Worm (Caenorhabditis elegans): Measurements from ENCODE around the gene C56C10.9.

The C56C10.9 gene

DNA sequence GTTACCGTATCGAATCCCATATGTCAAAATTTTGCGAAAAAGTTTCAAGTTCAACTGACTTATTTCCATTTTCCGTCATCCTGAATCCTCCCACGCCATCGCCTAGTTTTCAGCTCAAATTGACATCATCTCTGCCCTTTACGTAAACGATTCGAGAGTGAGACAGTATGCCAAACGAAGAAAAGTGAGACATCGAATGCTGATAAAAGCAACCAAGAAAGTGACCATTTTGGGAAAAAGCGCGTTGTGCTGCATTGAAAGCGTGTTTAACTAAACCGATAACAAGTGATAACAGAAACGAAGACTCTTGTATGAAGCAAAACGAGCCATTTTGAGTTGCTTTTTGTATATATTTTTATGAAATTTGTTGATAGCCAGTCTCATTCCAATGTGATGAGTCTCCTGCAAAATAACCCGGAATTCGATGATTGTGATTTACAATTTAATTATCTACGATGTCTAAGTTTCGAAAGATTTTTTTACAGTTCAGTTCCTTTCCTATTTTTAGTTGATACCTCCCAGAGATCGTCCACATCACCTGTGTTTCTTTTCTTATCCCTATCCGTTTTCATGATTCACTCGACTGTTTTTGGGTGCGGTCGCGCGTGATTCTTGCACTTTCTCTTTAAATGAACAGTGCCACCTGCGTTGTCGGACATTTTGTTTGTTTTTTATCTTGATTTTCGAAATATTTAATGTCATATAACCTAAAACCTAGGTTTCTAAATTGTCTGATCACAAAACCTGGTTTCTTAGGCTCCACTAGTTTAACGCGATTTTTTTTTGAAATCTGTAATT lies 23.3 kb upstream of the C56C10.9 start:
- TF ChIP-seq pqm-1 (tag; optimal IDR thresholded peaks at IDR 0.05) (peak; percentile 90), pha-4 (tag; optimal IDR thresholded peaks at IDR 0.05) (peak; percentile 36), sea-2 (GFP tag; optimal IDR thresholded peaks at IDR 0.05) (no peak), aly-2 (tag; optimal IDR thresholded peaks at IDR 0.05) (no peak), skn-1 (tag; optimal IDR thresholded peaks at IDR 0.05) (peak; percentile 50), fkh-2 (tag; optimal IDR thresholded peaks at IDR 0.05) (no peak), elt-2 (tag; optimal IDR thresholded peaks at IDR 0.05) (peak; percentile 93)

- TF ChIP-seq elt-2 (tag; optimal IDR thresholded peaks at IDR 0.05) (peak; percentile 72), pqm-1 (tag; optimal IDR thresholded peaks at IDR 0.05) (peak; percentile 23), tbx-2 (tag; optimal IDR thresholded peaks at IDR 0.05) (no peak)
Observed at ce11 chrII:6614500-6614899, 22.3 kb upstream of the C56C10.9 start.

- TF ChIP-seq R02D3.7 (tag; optimal IDR thresholded peaks at IDR 0.05) (no peak), pqm-1 (tag; optimal IDR thresholded peaks at IDR 0.05) (peak; percentile 67), elt-2 (tag; optimal IDR thresholded peaks at IDR 0.05) (peak; percentile 84), pha-4 (tag; optimal IDR thresholded peaks at IDR 0.05) (peak; percentile 24), mdl-1 (tag; optimal IDR thresholded peaks at IDR 0.05) (peak; percentile 30), lsy-12 (tag; optimal IDR thresholded peaks at IDR 0.05) (no peak)
Observed at ce11 chrII:6612544-6612943, 20.4 kb upstream of the C56C10.9 start.

DNA sequence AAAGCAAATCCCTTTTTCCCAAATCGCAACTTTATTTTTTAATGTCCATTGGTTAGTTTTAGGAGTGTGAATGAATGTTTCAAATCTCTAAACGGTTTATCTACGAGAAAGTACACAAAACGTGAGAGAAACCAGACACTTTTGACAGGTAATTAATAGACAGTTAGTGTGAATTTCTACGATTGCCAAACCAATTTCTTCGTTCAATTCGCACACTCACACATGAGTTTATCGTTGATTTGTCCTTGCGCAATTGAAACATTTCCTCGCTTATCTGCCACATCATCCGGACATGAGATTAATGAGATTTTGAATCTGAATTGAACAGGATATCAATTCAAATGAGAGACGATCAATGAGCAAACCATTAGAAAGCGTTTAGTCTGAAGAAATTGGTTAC lies 18.1 kb upstream of the C56C10.9 start:
- TF ChIP-seq zag-1 (tag; optimal IDR thresholded peaks at IDR 0.05) (no peak), nhr-23 (tag; optimal IDR thresholded peaks at IDR 0.05) (no peak), mdl-1 (tag; optimal IDR thresholded peaks at IDR 0.05) (no peak), egl-27 (tag; optimal IDR thresholded peaks at IDR 0.05) (no peak)

DNA sequence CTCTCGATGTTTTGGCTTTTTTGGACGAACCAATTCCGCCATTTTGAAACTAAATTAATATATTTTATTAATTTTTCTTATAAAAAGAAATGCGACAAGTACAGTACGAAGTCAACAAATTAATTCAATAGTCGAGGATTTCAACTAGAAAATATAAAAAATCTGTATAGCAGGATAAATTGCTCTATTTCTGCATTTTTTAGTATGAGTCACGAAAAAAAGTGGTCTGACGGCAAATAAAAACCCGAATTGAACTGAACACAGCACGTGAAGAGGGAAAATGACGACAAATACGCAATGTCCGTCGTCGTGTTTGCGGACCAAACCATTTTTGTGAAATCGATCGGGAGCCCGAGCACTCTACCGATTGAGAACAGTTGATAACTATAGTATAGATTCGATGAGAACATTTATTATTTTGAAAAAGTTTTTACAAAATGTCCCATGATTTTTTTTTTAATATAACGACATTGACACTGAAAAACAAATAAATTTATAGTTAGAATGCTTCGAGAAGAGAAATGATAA lies 17.2 kb upstream of the C56C10.9 start, which contains the start of gene epg-5:
TSS of gene epg-5 (minus strand) at position 51 of the 528 bp plus-strand sequence.
- TF ChIP-seq zag-1 (tag; optimal IDR thresholded peaks at IDR 0.05), result no peak
- TF ChIP-seq pqm-1 (tag; optimal IDR thresholded peaks at IDR 0.05), result peak; percentile 47
- TF ChIP-seq nfya-1 (tag; optimal IDR thresholded peaks at IDR 0.05; ENCODE audit: insufficient read depth), result peak; percentile 48
- peak; percentile 20 for TF ChIP-seq hmg-11 (tag; optimal IDR thresholded peaks at IDR 0.05)
- peak; percentile 68 for TF ChIP-seq pha-4 (tag; optimal IDR thresholded peaks at IDR 0.05)
- no peak for TF ChIP-seq jun-1 (tag; optimal IDR thresholded peaks at IDR 0.05)
- TF ChIP-seq nhr-43 (tag; optimal IDR thresholded peaks at IDR 0.05; ENCODE audit: poor library complexity, severe bottlenecking), result no peak
- peak; percentile 41 for TF ChIP-seq egl-5 (tag; optimal IDR thresholded peaks at IDR 0.05)
- peak; percentile 62 for TF ChIP-seq elt-2 (tag; optimal IDR thresholded peaks at IDR 0.05)

- no peak for TF ChIP-seq nhr-67 (tag; optimal IDR thresholded peaks at IDR 0.05)
- no peak for TF ChIP-seq skn-1 (tag; optimal IDR thresholded peaks at IDR 0.05)
- no peak for TF ChIP-seq unc-39 (tag; optimal IDR thresholded peaks at IDR 0.05)
- no peak for TF ChIP-seq R02D3.7 (tag; optimal IDR thresholded peaks at IDR 0.05)
- no peak for TF ChIP-seq sea-2 (GFP tag; optimal IDR thresholded peaks at IDR 0.05)
- no peak for TF ChIP-seq egl-27 (tag; optimal IDR thresholded peaks at IDR 0.05)
- no peak for TF ChIP-seq unc-62 (GFP tag; optimal IDR thresholded peaks at IDR 0.05)
- no peak for TF ChIP-seq pha-4 (tag; optimal IDR thresholded peaks at IDR 0.05)
- no peak for TF ChIP-seq hmg-11 (tag; optimal IDR thresholded peaks at IDR 0.05)
- TF ChIP-seq jun-1 (tag; optimal IDR thresholded peaks at IDR 0.05), result no peak
- TF ChIP-seq lin-15B (tag; optimal IDR thresholded peaks at IDR 0.05), result no peak
- TF ChIP-seq ceh-82 (tag; optimal IDR thresholded peaks at IDR 0.05), result no peak
Observed at ce11 chrII:6608626-6609025, 16.5 kb upstream of the C56C10.9 start.

DNA sequence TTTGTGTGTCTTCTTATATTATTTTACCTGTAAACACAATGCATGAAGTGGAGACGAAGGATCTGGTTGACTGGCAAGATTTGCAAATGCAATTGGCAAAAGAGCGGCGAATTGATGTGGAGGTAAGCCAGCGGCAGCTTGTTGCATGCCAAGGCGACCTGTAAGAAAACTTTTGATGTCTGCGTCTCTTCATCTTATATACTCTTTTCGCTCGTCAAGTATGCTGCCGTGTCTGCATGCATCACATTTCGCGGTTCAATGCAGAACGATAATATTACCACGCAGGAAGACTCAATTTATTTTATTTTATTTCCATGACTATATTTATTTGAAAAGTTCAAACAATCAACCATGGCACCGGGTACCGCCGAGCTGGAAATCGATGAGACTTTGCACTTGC lies 8.8 kb upstream of the C56C10.9 start, which contains the start of gene vps-33.2:
TSS of gene vps-33.2 (plus strand) at position 244 of the 400 bp plus-strand sequence.
- TF ChIP-seq nhr-25 (tag; optimal IDR thresholded peaks at IDR 0.05) (peak; percentile 3), zag-1 (tag; optimal IDR thresholded peaks at IDR 0.05) (no peak), lsy-12 (tag; optimal IDR thresholded peaks at IDR 0.05) (peak; percentile 33), nhr-23 (tag; optimal IDR thresholded peaks at IDR 0.05) (peak; percentile 9), fkh-10 (GFP tag; optimal IDR thresholded peaks at IDR 0.05) (no peak), pqm-1 (tag; optimal IDR thresholded peaks at IDR 0.05) (no peak), elt-2 (tag; optimal IDR thresholded peaks at IDR 0.05) (peak; percentile 19), mml-1 (tag; optimal IDR thresholded peaks at IDR 0.05) (no peak), hmg-11 (tag; optimal IDR thresholded peaks at IDR 0.05) (peak; percentile 80), nfya-1 (tag; optimal IDR thresholded peaks at IDR 0.05; ENCODE audit: insufficient read depth) (peak; percentile 54), lin-39 (tag; optimal IDR thresholded peaks at IDR 0.05) (peak; percentile 24)
